Fruit fly (Drosophila melanogaster): Measurements from ENCODE around the gene Eip75B.

dm6 chr3L:17992598-17992997 lies 71.9 kb downstream of the Eip75B start:
- TF ChIP-seq CG8478 (optimal IDR thresholded peaks at IDR 0.05) (no peak), CTCF (optimal IDR thresholded peaks at IDR 0.05) (no peak)
